Worm (Caenorhabditis elegans): Measurements from ENCODE around the gene nhr-170.

ce11 chrV:18761078-18761477 is 39.5 kb downstream of the nhr-170 start, which contains the start of gene F11D11.4:
- no peak for TF ChIP-seq sea-2 (GFP tag; optimal IDR thresholded peaks at IDR 0.05)
- no peak for TF ChIP-seq zag-1 (tag; optimal IDR thresholded peaks at IDR 0.05)
- TF ChIP-seq lin-15B (tag; optimal IDR thresholded peaks at IDR 0.05): no peak
- no peak for TF ChIP-seq snpc-4 (tag; optimal IDR thresholded peaks at IDR 0.05)
- TF ChIP-seq ZK546.5 (tag; optimal IDR thresholded peaks at IDR 0.05): no peak
- TF ChIP-seq nhr-11 (tag; optimal IDR thresholded peaks at IDR 0.05): no peak
- TF ChIP-seq hmg-11 (tag; optimal IDR thresholded peaks at IDR 0.05): no peak
- no peak for TF ChIP-seq skn-1 (tag; optimal IDR thresholded peaks at IDR 0.05)
- TF ChIP-seq nhr-28 (tag; optimal IDR thresholded peaks at IDR 0.05): no peak
- TF ChIP-seq pha-4 (tag; optimal IDR thresholded peaks at IDR 0.05): no peak
- TF ChIP-seq nhr-77 (tag; optimal IDR thresholded peaks at IDR 0.05): no peak

All from whole organism, L3 larva.